Fruit fly (Drosophila melanogaster): ENCODE measurements around the gene CG15478.

CG15478 gene

dm6 chrX:7692740-7693064 lies 25.0 kb downstream of the CG15478 start (continued):
- peak; percentile 28 for TF ChIP-seq CG12659 (GFP tag; optimal IDR thresholded peaks at IDR 0.05)
- TF ChIP-seq H15 (GFP tag; IDR thresholded peaks at IDR 0.05) = peak; percentile 63; the same call in 2 of the 3 replicates
- TF ChIP-seq CG1233 (GFP tag; optimal IDR thresholded peaks at IDR 0.05) = peak; percentile 38
- no peak for TF ChIP-seq CG3065 (GFP tag; optimal IDR thresholded peaks at IDR 0.05)
- 0 out of 3 replicates have a peak, but pooled peaks have one; percentile 21 for TF ChIP-seq CG34224 (GFP tag; IDR thresholded peaks at IDR 0.05; ENCODE audit: partially characterized antibody)
- no peak for TF ChIP-seq CG2129 (GFP tag; IDR thresholded peaks at IDR 0.05; ENCODE audit: partially characterized antibody)
- TF ChIP-seq bcd (GFP tag; optimal IDR thresholded peaks at IDR 0.05) = peak; percentile 65
- no peak for TF ChIP-seq Neu2 (GFP tag; optimal IDR thresholded peaks at IDR 0.05; ENCODE audit: borderline replicate concordance)
- TF ChIP-seq twi (tag; optimal IDR thresholded peaks at IDR 0.05) = no peak
- no peak for TF ChIP-seq CG10543 (GFP tag; optimal IDR thresholded peaks at IDR 0.05)
- TF ChIP-seq Dip2 (GFP tag; IDR thresholded peaks at IDR 0.05) = no peak
- TF ChIP-seq fd102C (GFP tag; optimal IDR thresholded peaks at IDR 0.05) = no peak
- TF ChIP-seq CG7372 (GFP tag; IDR thresholded peaks at IDR 0.05) = peak; percentile 61
- no peak for TF ChIP-seq lov (optimal IDR thresholded peaks at IDR 0.05)
- 0 out of 3 replicates have a peak, but pooled peaks have one; percentile 64 for TF ChIP-seq lov (GFP tag; IDR thresholded peaks at IDR 0.05)
- no peak for TF ChIP-seq Dref (GFP tag; IDR thresholded peaks at IDR 0.05)
- TF ChIP-seq CG17359 (tag; optimal IDR thresholded peaks at IDR 0.05) = peak; percentile 72
- no peak for TF ChIP-seq BEAF-32 (GFP tag; optimal IDR thresholded peaks at IDR 0.05)
- TF ChIP-seq MESR4 (GFP tag; optimal IDR thresholded peaks at IDR 0.05) = no peak
- peak; percentile 64 for TF ChIP-seq CG32772 (GFP tag; IDR thresholded peaks at IDR 0.05)
- no peak for TF ChIP-seq Dll (GFP tag; IDR thresholded peaks at IDR 0.05; ENCODE audit: partially characterized antibody)
- TF ChIP-seq CkIIα-i1 (GFP tag; IDR thresholded peaks at IDR 0.05) = no peak
- no peak for TF ChIP-seq CG7745 (tag; optimal IDR thresholded peaks at IDR 0.05)
- TF ChIP-seq Scr (GFP tag; IDR thresholded peaks at IDR 0.05; ENCODE audit: partially characterized antibody) = no peak
- peak; percentile 82 for TF ChIP-seq CG14441 (GFP tag; IDR thresholded peaks at IDR 0.05)
- no peak for TF ChIP-seq Lpt (GFP tag; optimal IDR thresholded peaks at IDR 0.05)
- TF ChIP-seq CG14860 (GFP tag; IDR thresholded peaks at IDR 0.05; ENCODE audit: partially characterized antibody) = no peak
- peak; percentile 21 for TF ChIP-seq Max (GFP tag; optimal IDR thresholded peaks at IDR 0.05)
- peak; percentile 30 for TF ChIP-seq tx (GFP tag; optimal IDR thresholded peaks at IDR 0.05)
- peak; percentile 79 for TF ChIP-seq ranshi (GFP tag; IDR thresholded peaks at IDR 0.05)
- peak; percentile 3 for TF ChIP-seq CG12104 (GFP tag; optimal IDR thresholded peaks at IDR 0.05)
- TF ChIP-seq sim (GFP tag; IDR thresholded peaks at IDR 0.05) = no peak
- peak; percentile 85 for TF ChIP-seq CG9932 (GFP tag; IDR thresholded peaks at IDR 0.05)
- no peak for TF ChIP-seq CG2202 (tag; optimal IDR thresholded peaks at IDR 0.05)
- no peak for TF ChIP-seq CG15479 (GFP tag; optimal IDR thresholded peaks at IDR 0.05)
- TF ChIP-seq caup (GFP tag; optimal IDR thresholded peaks at IDR 0.05; ENCODE audit: severe bottlenecking) = peak; percentile 54
- TF ChIP-seq CG8924 (tag; optimal IDR thresholded peaks at IDR 0.05) = peak; percentile 57
- TF ChIP-seq CG18619 (GFP tag; optimal IDR thresholded peaks at IDR 0.05) = no peak
- peak; percentile 16 for TF ChIP-seq Six4 (GFP tag; optimal IDR thresholded peaks at IDR 0.05)
- peak; percentile 63 for TF ChIP-seq CG13296 (GFP tag; optimal IDR thresholded peaks at IDR 0.05)
- TF ChIP-seq jigr1 (GFP tag; IDR thresholded peaks at IDR 0.05) = no peak
- peak; percentile 50 for TF ChIP-seq pho (GFP tag; optimal IDR thresholded peaks at IDR 0.05)
- TF ChIP-seq CG3847 (GFP tag; IDR thresholded peaks at IDR 0.05) = peak; percentile 71
- peak; percentile 53; the same call in 1 of the 2 replicates for TF ChIP-seq MBD-R2 (GFP tag; IDR thresholded peaks at IDR 0.05)
- TF ChIP-seq CG15514 (GFP tag; optimal IDR thresholded peaks at IDR 0.05) = peak; percentile 30
- peak; percentile 69 for TF ChIP-seq Blimp-1 (GFP tag; optimal IDR thresholded peaks at IDR 0.05)
- peak; percentile 41 for TF ChIP-seq Sox100B (GFP tag; optimal IDR thresholded peaks at IDR 0.05)
- no peak for TF ChIP-seq Abd-B (GFP tag; optimal IDR thresholded peaks at IDR 0.05)
- no peak for TF ChIP-seq Bdp1 (GFP tag; optimal IDR thresholded peaks at IDR 0.05)
- no peak for TF ChIP-seq yki (optimal IDR thresholded peaks at IDR 0.05)
- no peak for TF ChIP-seq vnd (GFP tag; IDR thresholded peaks at IDR 0.05; ENCODE audit: partially characterized antibody)

Measured in whole organism, embryonic.